Worm (Caenorhabditis elegans): ENCODE results near the gene T01G1.4.

DNA sequence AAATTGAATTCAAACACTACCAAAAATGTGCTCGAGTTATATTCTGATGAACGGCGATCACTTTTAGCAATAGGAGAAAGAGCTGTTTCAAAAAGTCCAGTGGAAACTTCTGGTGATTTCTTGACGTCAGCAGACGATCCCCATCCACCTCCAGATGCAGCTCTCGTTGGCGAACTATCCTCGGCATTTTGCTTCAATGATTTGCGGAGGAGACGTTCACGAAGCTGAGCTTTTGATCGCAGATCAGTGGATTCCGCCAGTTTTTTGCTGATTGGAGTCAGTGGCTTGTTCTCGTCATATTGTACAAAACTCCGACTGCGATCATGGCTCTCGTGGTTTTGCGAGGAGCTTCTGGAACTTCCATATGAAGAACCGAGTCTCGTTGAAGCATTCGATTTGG is 25.1 kb downstream of the T01G1.4 start:
- TF ChIP-seq ces-1 (GFP tag; optimal IDR thresholded peaks at IDR 0.05) (no peak), ceh-8 (GFP tag; optimal IDR thresholded peaks at IDR 0.05) (no peak), nhr-85 (tag) (no peak), unc-130 (tag; optimal IDR thresholded peaks at IDR 0.05) (no peak), ama-1 (optimal IDR thresholded peaks at IDR 0.05) (no peak), zag-1 (tag; optimal IDR thresholded peaks at IDR 0.05) (no peak), aly-2 (tag; optimal IDR thresholded peaks at IDR 0.05) (no peak), efl-3 (GFP tag; optimal IDR thresholded peaks at IDR 0.05) (no peak), fos-1 (tag; optimal IDR thresholded peaks at IDR 0.05) (no peak)
